Fruit fly (Drosophila melanogaster) whole organism, embryonic: ENCODE measurements around the gene Acbp6.
A peak's percentile ranks its signal among the peaks of the same experiment; 100 is the strongest.

Source experiments
- Abd-B ChIP-seq: fragments of 200-800 bp; sonication (Bioruptor generic); optimal IDR thresholded peaks from 2 replicates; lab custom pipeline; 2018; ENCODE audit warnings: missing biosample characterization, mild to moderate bottlenecking, missing genetic modification characterization, moderate library complexity
- CG10147 ChIP-seq: fragments of 200-800 bp; sonication (Bioruptor generic); optimal IDR thresholded peaks from 2 replicates; lab custom pipeline; 2019; ENCODE audit warnings: missing biosample characterization, mild to moderate bottlenecking, missing genetic modification characterization, moderate library complexity
- CG10959 ChIP-seq: fragments of 200-800 bp; sonication (Bioruptor generic); IDR thresholded peaks from 2 replicates; pipeline ENCODE4 v1.3.6; 2022; ENCODE audit warnings: missing biosample characterization, missing genetic modification characterization
- CG11085 ChIP-seq: fragments of 200-800 bp; sonication (Bioruptor generic); IDR thresholded peaks from 2 replicates; pipeline ENCODE4 v1.3.6; 2022; ENCODE audit warnings: missing biosample characterization, missing genetic modification characterization
- CG11695 ChIP-seq: fragments of 200-800 bp; sonication (Bioruptor generic); IDR thresholded peaks from 3 replicates; pipeline ENCODE4 v1.3.6; 2022; ENCODE audit warnings: missing biosample characterization, missing genetic modification characterization
- CG12071 ChIP-seq: fragments of 200-800 bp; sonication (Bioruptor generic); optimal IDR thresholded peaks from 3 replicates; lab custom pipeline; 2018; ENCODE audit warnings: missing biosample characterization, mild to moderate bottlenecking, missing genetic modification characterization
- CG1233 ChIP-seq: fragments of 200-800 bp; sonication (Bioruptor generic); optimal IDR thresholded peaks from 4 replicates; lab custom pipeline; 2018; ENCODE audit warnings: missing biosample characterization, mild to moderate bottlenecking, missing genetic modification characterization
- CG12744 ChIP-seq: fragments of 200-800 bp; sonication (Bioruptor generic); optimal IDR thresholded peaks from 2 replicates; lab custom pipeline; 2016; ENCODE audit warnings: missing biosample characterization, missing genetic modification characterization
- CG14441 ChIP-seq: fragments of 200-800 bp; sonication (Bioruptor generic); IDR thresholded peaks from 2 replicates; pipeline ENCODE4 v1.3.6; 2022; ENCODE audit warnings: missing biosample characterization, missing genetic modification characterization
- CG14710 ChIP-seq: fragments of 200-800 bp; sonication (Bioruptor generic); optimal IDR thresholded peaks from 3 replicates; lab custom pipeline; 2019; ENCODE audit warnings: missing biosample characterization, mild to moderate bottlenecking, missing genetic modification characterization, moderate library complexity
- CG4820 ChIP-seq: fragments of 200-800 bp; sonication (Bioruptor generic); optimal IDR thresholded peaks from 3 replicates; lab custom pipeline; 2016; ENCODE audit warnings: missing biosample characterization, missing genetic modification characterization
- CG4854 ChIP-seq: fragments of 200-800 bp; sonication (Bioruptor generic); optimal IDR thresholded peaks from 2 replicates; lab custom pipeline; 2016; ENCODE audit warnings: missing biosample characterization, missing genetic modification characterization, inconsistent platforms
- CG6654 ChIP-seq: fragments of 200-800 bp; sonication (Bioruptor generic); optimal IDR thresholded peaks from 2 replicates; lab custom pipeline; 2017; ENCODE audit warnings: missing biosample characterization, mild to moderate bottlenecking, missing genetic modification characterization
- CG6683 ChIP-seq: fragments of 200-800 bp; sonication (Bioruptor generic); optimal IDR thresholded peaks from 2 replicates; lab custom pipeline; 2017; ENCODE audit warnings: missing biosample characterization, mild to moderate bottlenecking, missing genetic modification characterization, missing genetic modification reagents
- CG6765 ChIP-seq: fragments of 200-800 bp; sonication (Bioruptor generic); optimal IDR thresholded peaks from 3 replicates; lab custom pipeline; 2017; ENCODE audit warnings: missing biosample characterization, mild to moderate bottlenecking, missing genetic modification characterization
- CG6791 ChIP-seq: fragments of 200-800 bp; sonication (Bioruptor generic); IDR thresholded peaks from 3 replicates; pipeline ENCODE4 v1.3.6; 2022; ENCODE audit warnings: missing biosample characterization, missing genetic modification characterization; ENCODE audit not compliant: partially characterized antibody
- CG7357 ChIP-seq: fragments of 200-800 bp; sonication (Bioruptor generic); IDR thresholded peaks from 3 replicates; pipeline ENCODE4 v1.3.6; 2022; ENCODE audit warnings: missing biosample characterization, missing genetic modification characterization
- CG7786 ChIP-seq: fragments of 200-800 bp; sonication (Bioruptor generic); optimal IDR thresholded peaks from 2 replicates; lab custom pipeline; 2016; ENCODE audit warnings: missing biosample characterization, missing genetic modification characterization
- D19B ChIP-seq: fragments of 200-800 bp; sonication (Bioruptor generic); optimal IDR thresholded peaks from 2 replicates; lab custom pipeline; 2017; ENCODE audit warnings: missing biosample characterization, mild to moderate bottlenecking, missing genetic modification characterization
- Drgx ChIP-seq: fragments of 200-800 bp; sonication (Bioruptor generic); IDR thresholded peaks from 2 replicates; pipeline ENCODE4 v1.3.6; 2022; ENCODE audit warnings: missing biosample characterization, missing genetic modification characterization
- ERR ChIP-seq: fragments of 200-800 bp; sonication (Bioruptor generic); optimal IDR thresholded peaks from 2 replicates; lab custom pipeline; 2016; ENCODE audit warnings: missing biosample characterization, missing genetic modification characterization
- Hey ChIP-seq: fragments of 200-800 bp; sonication (Bioruptor generic); optimal IDR thresholded peaks from 3 replicates; lab custom pipeline; 2018; ENCODE audit warnings: missing biosample characterization, mild to moderate bottlenecking, missing genetic modification characterization
- Lim3 ChIP-seq: fragments of 200-800 bp; sonication (Bioruptor generic); IDR thresholded peaks from 2 replicates; pipeline ENCODE4 v1.3.6; 2022; ENCODE audit warnings: missing biosample characterization, missing genetic modification characterization
- Neu2 ChIP-seq: fragments of 200-800 bp; sonication (Bioruptor generic); optimal IDR thresholded peaks from 3 replicates; lab custom pipeline; 2016; ENCODE audit warnings: missing biosample characterization, missing genetic modification characterization, borderline replicate concordance
- Poxn ChIP-seq: fragments of 200-800 bp; sonication (Bioruptor generic); IDR thresholded peaks from 2 replicates; pipeline ENCODE4 v1.3.6; 2022; ENCODE audit warnings: missing biosample characterization, missing genetic modification characterization
- Sox102F ChIP-seq: fragments of 200-800 bp; sonication (Bioruptor generic); optimal IDR thresholded peaks from 2 replicates; lab custom pipeline; 2018; ENCODE audit warnings: missing biosample characterization, mild to moderate bottlenecking, missing genetic modification characterization, moderate library complexity
- TFAM ChIP-seq: fragments of 200-800 bp; sonication (Bioruptor generic); optimal IDR thresholded peaks from 2 replicates; lab custom pipeline; 2017; ENCODE audit warnings: missing biosample characterization, missing genetic modification characterization, inconsistent platforms
- amos ChIP-seq: fragments of 200-800 bp; sonication (Bioruptor generic); IDR thresholded peaks from 2 replicates; pipeline ENCODE4 v1.3.6; 2022; ENCODE audit warnings: missing biosample characterization, missing genetic modification characterization; ENCODE audit not compliant: partially characterized antibody
- ara ChIP-seq: fragments of 200-800 bp; sonication (Bioruptor generic); IDR thresholded peaks from 2 replicates; pipeline ENCODE4 v1.3.6; 2022; ENCODE audit warnings: missing biosample characterization, missing genetic modification characterization
- bowl ChIP-seq: fragments of 200-800 bp; sonication (Bioruptor generic); IDR thresholded peaks from 2 replicates; pipeline ENCODE4 v1.3.6; 2022; ENCODE audit warnings: missing biosample characterization, missing genetic modification characterization
- chinmo ChIP-seq: fragments of 200-800 bp; sonication (Bioruptor generic); IDR thresholded peaks from 4 replicates; pipeline ENCODE4 v1.3.6; 2022; ENCODE audit warnings: missing biosample characterization, missing genetic modification characterization; ENCODE audit not compliant: partially characterized antibody
- crp ChIP-seq, 2 experiments: fragments of 200-800 bp; sonication (Bioruptor generic); optimal IDR thresholded peaks; 2 replicates in 1 of 2; 3 replicates in 1 of 2; lab custom pipeline; 2017; ENCODE audit warnings: missing biosample characterization in 2 of 2, missing genetic modification characterization in 2 of 2, mild to moderate bottlenecking in 1 of 2, moderate library complexity in 1 of 2
- cwo ChIP-seq: fragments of 200-800 bp; sonication (Bioruptor generic); optimal IDR thresholded peaks from 3 replicates; lab custom pipeline; 2017; ENCODE audit warnings: missing biosample characterization, missing genetic modification characterization, mild to moderate bottlenecking, moderate library complexity, missing genetic modification reagents
- exex ChIP-seq: fragments of 200-800 bp; sonication (Bioruptor generic); optimal IDR thresholded peaks from 4 replicates; lab custom pipeline; 2018; ENCODE audit warnings: missing biosample characterization, mild to moderate bottlenecking, missing genetic modification characterization, moderate library complexity
- h ChIP-seq: fragments of >200 bp; optimal IDR thresholded peaks from 2 replicates; lab custom pipeline; 2017
- lab ChIP-seq: fragments of 200-800 bp; sonication (Bioruptor generic); optimal IDR thresholded peaks from 3 replicates; lab custom pipeline; 2017; ENCODE audit warnings: missing biosample characterization, missing genetic modification characterization, mild to moderate bottlenecking, moderate library complexity, missing genetic modification reagents
- mirr ChIP-seq: fragments of 200-800 bp; sonication (Bioruptor generic); optimal IDR thresholded peaks from 3 replicates; lab custom pipeline; 2018; ENCODE audit warnings: missing biosample characterization, mild to moderate bottlenecking, missing genetic modification characterization
- onecut ChIP-seq: fragments of 200-800 bp; sonication (Bioruptor generic); IDR thresholded peaks from 2 replicates; pipeline ENCODE4 v1.3.6; 2022; ENCODE audit warnings: missing biosample characterization, missing genetic modification characterization
- pros ChIP-seq: fragments of 200-800 bp; sonication (Bioruptor generic); optimal IDR thresholded peaks from 3 replicates; lab custom pipeline; 2019; ENCODE audit warnings: missing biosample characterization, mild to moderate bottlenecking, missing genetic modification characterization, moderate library complexity
- sd ChIP-seq: fragments of 200-800 bp; sonication (Bioruptor generic); optimal IDR thresholded peaks from 3 replicates; lab custom pipeline; 2018; ENCODE audit warnings: missing biosample characterization, mild to moderate bottlenecking, missing genetic modification characterization, moderate library complexity
- sqz ChIP-seq: fragments of 200-800 bp; sonication (Bioruptor generic); optimal IDR thresholded peaks from 3 replicates; lab custom pipeline; 2018; ENCODE audit warnings: missing biosample characterization, mild to moderate bottlenecking, missing genetic modification characterization
- sug ChIP-seq: fragments of 200-800 bp; optimal IDR thresholded peaks from 2 replicates; lab custom pipeline; 2019; ENCODE audit warnings: missing biosample characterization, mild to moderate bottlenecking, missing genetic modification characterization, moderate library complexity
- usp ChIP-seq: fragments of >200 bp; optimal IDR thresholded peaks from 2 replicates; lab custom pipeline; 2017; ENCODE audit warnings: missing biosample characterization, missing genetic modification characterization
- vvl ChIP-seq: fragments of 200-800 bp; sonication (Bioruptor generic); IDR thresholded peaks from 2 replicates; pipeline ENCODE4 v1.3.6; 2022; ENCODE audit warnings: missing biosample characterization, missing genetic modification characterization

Gene Acbp6

dm6 chr3L:7128214-7129008 lies at the start of gene Acbp6, which contains the start of gene Acbp4:
Gene Acbp6, plus strand, starts transcription at chr3L:7128903.
Gene Acbp4, minus strand, starts transcription at chr3L:7128264.
- no peak for TF ChIP-seq TFAM
- TF ChIP-seq Neu2 (GFP tag; lab: Kevin White, UChicago) = no peak
- TF ChIP-seq amos (GFP tag; lab: Robert Waterston, UW) = no peak
- no peak for TF ChIP-seq CG1233 (GFP tag; lab: Kevin White, UChicago)
- no peak for TF ChIP-seq CG6654
- no peak for TF ChIP-seq CG4854 (GFP tag; lab: Kevin White, UChicago)
- no peak for TF ChIP-seq Hey (tag; lab: Kevin White, UChicago)
- TF ChIP-seq lab = peak; percentile 25
- peak; percentile 81 for TF ChIP-seq exex (tag; lab: Kevin White, UChicago)
- TF ChIP-seq crp (GFP tag; optimal IDR thresholded peaks at IDR 0.05; lab: Kevin White, UChicago) = no peak
- TF ChIP-seq usp = no peak
- no peak for TF ChIP-seq Poxn (GFP tag; lab: Robert Waterston, UW)
- no peak for TF ChIP-seq sqz (GFP tag; lab: Kevin White, UChicago)
- no peak for TF ChIP-seq CG7786 (GFP tag; lab: Kevin White, UChicago)
- TF ChIP-seq bowl = no peak
- peak; percentile 65 for TF ChIP-seq sug (tag; lab: Kevin White, UChicago)
- TF ChIP-seq Drgx (GFP tag; lab: Robert Waterston, UW) = no peak
- no peak for TF ChIP-seq vvl (GFP tag; lab: Robert Waterston, UW)
- TF ChIP-seq CG4820 (GFP tag; lab: Kevin White, UChicago) = no peak
- TF ChIP-seq pros (GFP tag; lab: Kevin White, UChicago) = no peak
- no peak for TF ChIP-seq h (lab: Kevin White, UChicago)
- no peak for TF ChIP-seq CG12071
- no peak for TF ChIP-seq CG10959 (GFP tag; lab: Robert Waterston, UW)
- TF ChIP-seq CG14710 = no peak
- TF ChIP-seq Abd-B (GFP tag; lab: Kevin White, UChicago) = no peak
- TF ChIP-seq CG12744 = no peak
- no peak for TF ChIP-seq CG6683 (GFP tag; lab: Kevin White, UChicago)
- TF ChIP-seq ERR (GFP tag; lab: Kevin White, UChicago) = no peak
- no peak for TF ChIP-seq Lim3 (GFP tag; lab: Robert Waterston, UW)
- no peak for TF ChIP-seq CG11085 (GFP tag; lab: Robert Waterston, UW)
- 0 out of 3 replicates have a peak, but pooled peaks have one; percentile 10 for TF ChIP-seq CG11695 (GFP tag; lab: Robert Waterston, UW)
- TF ChIP-seq CG6791 (GFP tag; lab: Robert Waterston, UW) = no peak
- no peak for TF ChIP-seq sd (tag; lab: Kevin White, UChicago)
- TF ChIP-seq D19B (GFP tag; lab: Kevin White, UChicago) = no peak
- TF ChIP-seq Sox102F = no peak
- TF ChIP-seq CG14441 (GFP tag; lab: Robert Waterston, UW) = no peak
- TF ChIP-seq CG6765 (GFP tag; lab: Kevin White, UChicago) = no peak
- no peak for TF ChIP-seq CG10147 (GFP tag; lab: Kevin White, UChicago)
- no peak for TF ChIP-seq ara
- TF ChIP-seq onecut (GFP tag; lab: Robert Waterston, UW) = no peak
- TF ChIP-seq chinmo (GFP tag; lab: Robert Waterston, UW) = 0 out of 4 replicates have a peak, but pooled peaks have one; percentile 61
- peak; percentile 29 for TF ChIP-seq cwo (GFP tag; lab: Kevin White, UChicago)
- peak; percentile 66 for TF ChIP-seq mirr (GFP tag; lab: Kevin White, UChicago)
- TF ChIP-seq CG7357 (GFP tag; lab: Robert Waterston, UW) = no peak
